Worm (Caenorhabditis elegans) whole organism, mixed stage, embryonic: ENCODE data around the gene bath-33.
"Not testable (repeated sequence)": the region's sequence is repeated elsewhere in the genome, so short reads cannot be mapped to it uniquely, and the experiment has no call there.

Experiments
- M03D4.4 ChIP-seq: sonication (generic microtip); optimal IDR thresholded peaks from 2 replicates; lab custom pipeline; 2017; ENCODE audit warnings: mild to moderate bottlenecking, missing genetic modification characterization, missing compliant biosample characterization
- blmp-1 ChIP-seq: fragments of 150-350 bp; optimal IDR thresholded peaks from 2 replicates; lab custom pipeline; 2014; ENCODE audit warnings: missing biosample characterization, missing genetic modification characterization
- ceh-39 ChIP-seq: fragments of 150-350 bp; optimal IDR thresholded peaks from 2 replicates; lab custom pipeline; 2014; ENCODE audit warnings: missing biosample characterization, missing genetic modification characterization
- ces-1 ChIP-seq: fragments of 150-350 bp; optimal IDR thresholded peaks from 2 replicates; lab custom pipeline; 2014; ENCODE audit warnings: missing biosample characterization, missing genetic modification reagents, missing genetic modification characterization
- cnd-1 ChIP-seq: fragments of 200-800 bp; sonication (Bioruptor generic); optimal IDR thresholded peaks from 2 replicates; lab custom pipeline; 2018; ENCODE audit warnings: mild to moderate bottlenecking, missing genetic modification characterization, missing compliant biosample characterization
- ham-2 ChIP-seq: fragments of 200-800 bp; sonication (Bioruptor generic); optimal IDR thresholded peaks from 2 replicates; lab custom pipeline; 2018; ENCODE audit warnings: mild to moderate bottlenecking, missing genetic modification characterization, missing compliant biosample characterization
- hlh-1 ChIP-seq: fragments of 150-350 bp; optimal IDR thresholded peaks from 2 replicates; lab custom pipeline; 2014; ENCODE audit warnings: missing biosample characterization, missing genetic modification reagents, missing genetic modification characterization
- lin-13 ChIP-seq: fragments of 150-350 bp; optimal IDR thresholded peaks from 2 replicates; lab custom pipeline; 2014; ENCODE audit warnings: missing biosample characterization, missing genetic modification characterization
- mep-1 ChIP-seq: fragments of 150-350 bp; optimal IDR thresholded peaks from 2 replicates; lab custom pipeline; 2017; ENCODE audit warnings: missing biosample characterization, missing genetic modification reagents, missing genetic modification characterization, inconsistent platforms
- nhr-12 ChIP-seq: fragments of 150-350 bp; optimal IDR thresholded peaks from 2 replicates; lab custom pipeline; 2014; ENCODE audit warnings: missing biosample characterization, missing genetic modification characterization
- nhr-2 ChIP-seq: fragments of 150-350 bp; optimal IDR thresholded peaks from 2 replicates; lab custom pipeline; 2014; ENCODE audit warnings: missing biosample characterization, missing genetic modification characterization
- nhr-28 ChIP-seq: fragments of 150-350 bp; optimal IDR thresholded peaks from 2 replicates; lab custom pipeline; 2014; ENCODE audit warnings: missing biosample characterization, missing genetic modification characterization
- pha-4 ChIP-seq: fragments of 150-350 bp; optimal IDR thresholded peaks from 2 replicates; lab custom pipeline; 2018; ENCODE audit warnings: missing biosample characterization, missing genetic modification reagents, missing genetic modification characterization
- sem-2 ChIP-seq: fragments of 200-800 bp; sonication (Bioruptor generic); optimal IDR thresholded peaks from 2 replicates; lab custom pipeline; 2018; ENCODE audit warnings: mild to moderate bottlenecking, missing genetic modification characterization, missing compliant biosample characterization
- tbx-8 ChIP-seq: fragments of 200-800 bp; sonication (Bioruptor generic); optimal IDR thresholded peaks from 2 replicates; lab custom pipeline; 2018; ENCODE audit warnings: mild to moderate bottlenecking, missing genetic modification characterization, moderate library complexity, missing compliant biosample characterization
- unc-120 ChIP-seq: sonication (generic microtip); optimal IDR thresholded peaks from 2 replicates; lab custom pipeline; 2017; ENCODE audit warnings: missing genetic modification characterization, missing compliant biosample characterization; ENCODE audit not compliant: poor library complexity, severe bottlenecking
- zip-8 ChIP-seq: fragments of 150-350 bp; optimal IDR thresholded peaks from 2 replicates; lab custom pipeline; 2014; ENCODE audit warnings: missing biosample characterization, missing genetic modification characterization

Gene bath-33

DNA sequence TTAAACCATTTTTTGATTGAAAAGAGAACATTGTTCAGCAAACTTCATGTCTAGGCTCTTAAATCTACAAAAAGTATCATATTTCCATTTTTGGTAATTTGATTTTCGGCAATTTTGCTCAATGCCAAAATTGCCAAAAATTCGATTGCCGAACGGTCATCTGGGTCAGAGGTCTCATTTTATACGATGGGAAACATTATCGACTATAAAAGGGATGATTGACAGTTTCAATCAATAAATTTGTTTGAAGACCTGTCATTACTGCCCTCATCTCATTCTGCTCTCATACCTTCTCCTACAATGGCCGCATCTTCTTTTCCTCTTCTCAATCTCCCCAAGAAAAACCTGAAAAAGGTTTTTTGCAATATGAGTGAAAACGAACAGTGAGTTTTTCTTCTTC is 44.1 kb downstream of the bath-33 start, which contains the start of gene K05F6.14:
Gene K05F6.14, plus strand, starts transcription at position 301 of the 400 bp plus-strand sequence.
- TF ChIP-seq ceh-39 (no peak), cnd-1 (tag; lab: Kevin White, UChicago) (no peak), nhr-28 (no peak), hlh-1 (tag; lab: Kevin White, UChicago) (no peak), blmp-1 (no peak), ham-2 (GFP tag; lab: Kevin White, UChicago) (no peak), nhr-2 (tag; lab: Kevin White, UChicago) (no peak), ces-1 (no peak), zip-8 (tag; lab: Kevin White, UChicago) (no peak), unc-120 (tag; lab: Kevin White, UChicago) (no peak), sem-2 (GFP tag; lab: Kevin White, UChicago) (no peak), lin-13 (tag; lab: Kevin White, UChicago) (no peak)
- TF ChIP-seq, all 35 proteins: peak for 0

DNA sequence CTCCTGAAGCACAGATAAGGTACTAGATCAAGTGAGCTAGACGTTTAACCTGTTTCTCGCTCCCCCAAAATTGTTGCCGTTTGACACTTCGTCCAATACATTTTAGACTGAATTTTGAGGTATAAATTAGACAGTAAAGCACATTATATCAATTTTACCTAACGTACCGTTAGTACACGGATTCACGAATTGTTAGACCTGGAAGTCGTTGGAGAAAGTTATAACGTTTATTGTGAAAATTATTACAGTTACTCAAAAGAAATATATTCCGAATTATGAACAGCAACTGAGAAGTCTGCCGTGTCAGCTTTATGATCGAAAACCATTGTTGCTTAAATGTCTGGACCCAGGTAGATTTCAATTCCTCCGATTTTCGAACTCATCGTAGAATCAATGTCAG is 45.1 kb downstream of the bath-33 start:
- TF ChIP-seq pha-4 (tag; lab: Kevin White, UChicago) (no peak), tbx-8 (GFP tag; lab: Kevin White, UChicago) (no peak), M03D4.4 (tag; lab: Kevin White, UChicago) (no peak), sem-2 (GFP tag; lab: Kevin White, UChicago) (no peak), ces-1 (no peak), ceh-39 (no peak), nhr-28 (no peak), nhr-12 (tag; lab: Kevin White, UChicago) (no peak)

DNA sequence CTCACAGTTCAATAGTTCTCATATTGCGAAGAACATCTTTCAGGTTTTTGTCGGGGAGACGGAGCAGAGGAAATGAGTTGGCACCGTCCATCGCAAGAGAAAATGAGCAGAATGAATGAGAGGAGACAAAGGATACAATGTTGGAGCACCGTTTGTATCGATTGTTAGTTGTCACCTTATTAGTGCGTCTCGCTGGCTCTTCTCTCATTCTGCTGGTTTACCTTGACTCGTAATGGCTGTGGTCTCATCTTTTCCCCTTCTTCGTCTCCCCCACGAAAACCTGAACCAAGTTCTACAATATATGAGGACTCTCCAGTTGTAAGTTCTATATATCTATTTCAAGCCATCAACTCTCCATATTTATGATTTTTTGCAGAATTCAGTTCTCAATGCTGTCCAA is 49.8 kb downstream of the bath-33 start, which contains the start of the genes fbxb-54 and fbxb-50:
Gene fbxb-54, minus strand, starts transcription at position 101 of the 400 bp plus-strand sequence.
Gene fbxb-50, plus strand, starts transcription at position 227 of the 400 bp plus-strand sequence.
- not testable (repeated sequence) for TF ChIP-seq zip-8, hlh-1, mep-1 (tag; lab: Kevin White, UChicago)
- TF ChIP-seq, all 35 proteins: peak for 0; not testable (repeated sequence) for 35
